Fruit fly (Drosophila melanogaster) whole organism, embryonic: Measurements from ENCODE around the gene CG5171.

Source experiments
- ATbp ChIP-seq: fragments of 200-800 bp; sonication (Bioruptor generic); optimal IDR thresholded peaks from 2 replicates; lab custom pipeline; 2017; ENCODE audit warnings: missing biosample characterization, mild to moderate bottlenecking, missing genetic modification characterization, missing genetic modification reagents
- Asciz ChIP-seq: fragments of 200-800 bp; sonication (Bioruptor generic); optimal IDR thresholded peaks from 2 replicates; lab custom pipeline; 2017; ENCODE audit warnings: missing biosample characterization, mild to moderate bottlenecking, missing genetic modification characterization, missing genetic modification reagents
- Atf3 ChIP-seq: fragments of 200-800 bp; sonication (Bioruptor generic); optimal IDR thresholded peaks from 3 replicates; lab custom pipeline; 2016; ENCODE audit warnings: missing biosample characterization, missing genetic modification characterization
- Awh ChIP-seq: fragments of 200-800 bp; sonication (Bioruptor generic); IDR thresholded peaks from 2 replicates; pipeline ENCODE4, ENCODE4 v1.3.6; 2022; ENCODE audit warnings: missing biosample characterization, missing genetic modification characterization
- CG10267 ChIP-seq: fragments of 200-800 bp; sonication (Bioruptor generic); optimal IDR thresholded peaks from 2 replicates; lab custom pipeline; 2018; ENCODE audit warnings: missing biosample characterization, mild to moderate bottlenecking, missing genetic modification characterization, moderate library complexity
- CG11504 ChIP-seq: fragments of 200-800 bp; sonication (Bioruptor generic); optimal IDR thresholded peaks from 3 replicates; lab custom pipeline; 2019; ENCODE audit warnings: missing biosample characterization, mild to moderate bottlenecking, missing genetic modification characterization, moderate library complexity
- CG12071 ChIP-seq: fragments of 200-800 bp; sonication (Bioruptor generic); optimal IDR thresholded peaks from 3 replicates; lab custom pipeline; 2018; ENCODE audit warnings: missing biosample characterization, mild to moderate bottlenecking, missing genetic modification characterization
- CG12391 ChIP-seq: fragments of 200-800 bp; sonication (Bioruptor generic); optimal IDR thresholded peaks from 3 replicates; lab custom pipeline; 2018; ENCODE audit warnings: missing biosample characterization, mild to moderate bottlenecking, missing genetic modification characterization, moderate library complexity
- CG14050 ChIP-seq: fragments of 200-800 bp; sonication (Bioruptor generic); IDR thresholded peaks from 3 replicates; pipeline ENCODE4 v1.3.6; 2022; ENCODE audit warnings: missing biosample characterization, missing genetic modification characterization
- CG14965 ChIP-seq: fragments of 200-800 bp; sonication (Bioruptor generic); optimal IDR thresholded peaks from 2 replicates; lab custom pipeline; 2016; ENCODE audit warnings: missing biosample characterization, missing genetic modification characterization, borderline replicate concordance
- CG1602 ChIP-seq: fragments of 200-800 bp; sonication (Bioruptor generic); optimal IDR thresholded peaks from 3 replicates; lab custom pipeline; 2016; ENCODE audit warnings: missing biosample characterization, missing genetic modification characterization
- CG17328 ChIP-seq: fragments of 200-800 bp; sonication (Bioruptor generic); IDR thresholded peaks from 2 replicates; pipeline ENCODE4 v1.3.6; 2022; ENCODE audit warnings: missing biosample characterization, missing genetic modification characterization
- CG18599 ChIP-seq: fragments of 200-800 bp; sonication (Bioruptor generic); optimal IDR thresholded peaks from 3 replicates; lab custom pipeline; 2017; ENCODE audit warnings: missing biosample characterization, missing genetic modification characterization, mild to moderate bottlenecking, moderate library complexity, missing genetic modification reagents
- CG2120 ChIP-seq: fragments of 200-800 bp; sonication (Bioruptor generic); optimal IDR thresholded peaks from 3 replicates; lab custom pipeline; 2016; ENCODE audit warnings: missing biosample characterization, missing genetic modification characterization
- CG2202 ChIP-seq: fragments of 200-800 bp; sonication (Bioruptor generic); optimal IDR thresholded peaks from 2 replicates; lab custom pipeline; 2018; ENCODE audit warnings: missing biosample characterization, mild to moderate bottlenecking, missing genetic modification characterization
- CG2889 ChIP-seq: fragments of 200-800 bp; sonication (Bioruptor generic); IDR thresholded peaks from 3 replicates; pipeline ENCODE4 v1.3.6; 2022; ENCODE audit warnings: missing biosample characterization, missing genetic modification characterization
- CG31441 ChIP-seq: fragments of 200-800 bp; sonication (Bioruptor generic); IDR thresholded peaks from 2 replicates; pipeline ENCODE4 v1.3.6; 2022; ENCODE audit warnings: missing biosample characterization, missing genetic modification characterization
- CG33213 ChIP-seq: fragments of 200-800 bp; sonication (Bioruptor generic); optimal IDR thresholded peaks from 3 replicates; lab custom pipeline; 2016; ENCODE audit warnings: missing biosample characterization, missing genetic modification characterization
- CG42726 ChIP-seq: fragments of 200-800 bp; sonication (Bioruptor generic); IDR thresholded peaks from 2 replicates; pipeline ENCODE4 v1.3.6; 2022; ENCODE audit warnings: missing biosample characterization, missing genetic modification characterization; ENCODE audit not compliant: partially characterized antibody
- CG4617 ChIP-seq: fragments of 200-800 bp; sonication (Bioruptor generic); optimal IDR thresholded peaks from 3 replicates; lab custom pipeline; 2016; ENCODE audit warnings: missing biosample characterization, missing genetic modification characterization, borderline replicate concordance
- CG6854 ChIP-seq: fragments of 200-800 bp; sonication (Bioruptor generic); optimal IDR thresholded peaks from 3 replicates; lab custom pipeline; 2017; ENCODE audit warnings: missing biosample characterization, mild to moderate bottlenecking, missing genetic modification characterization
- Dp ChIP-seq: fragments of 200-800 bp; sonication (Bioruptor generic); optimal IDR thresholded peaks from 2 replicates; lab custom pipeline; 2018; ENCODE audit warnings: missing biosample characterization, mild to moderate bottlenecking, missing genetic modification characterization, moderate library complexity
- Ets65A ChIP-seq: fragments of 200-800 bp; sonication (Bioruptor generic); peaks from one replicate; lab custom pipeline; 2016; ENCODE audit warnings: missing biosample characterization, missing genetic modification characterization
- HLHmδ ChIP-seq: fragments of 200-800 bp; sonication (Bioruptor generic); optimal IDR thresholded peaks from 2 replicates; lab custom pipeline; 2018; ENCODE audit warnings: missing biosample characterization, mild to moderate bottlenecking, missing genetic modification characterization, moderate library complexity
- HmgZ ChIP-seq: fragments of 200-800 bp; sonication (Bioruptor generic); optimal IDR thresholded peaks from 2 replicates; lab custom pipeline; 2018; ENCODE audit warnings: missing biosample characterization, mild to moderate bottlenecking, missing genetic modification characterization
- Med ChIP-seq: fragments of 200-800 bp; sonication (Bioruptor generic); peaks from one replicate; lab custom pipeline; 2016; ENCODE audit warnings: missing biosample characterization, missing genetic modification characterization, mild to moderate bottlenecking, inconsistent platforms, moderate library complexity
- Rfx ChIP-seq: fragments of 200-800 bp; sonication (Bioruptor generic); IDR thresholded peaks from 2 replicates; pipeline ENCODE4 v1.3.6; 2022; ENCODE audit warnings: missing biosample characterization, missing genetic modification characterization
- Taf1 ChIP-seq: fragments of 200-800 bp; sonication (Bioruptor generic); IDR thresholded peaks from 2 replicates; pipeline ENCODE4 v1.3.6; 2022; ENCODE audit warnings: missing biosample characterization, missing genetic modification characterization
- Trl ChIP-seq, 3 experiments: fragments of >200 bp in 2 of 3; fragments of 200-800 bp in 1 of 3; sonication (Bioruptor generic) in 1 of 3; optimal IDR thresholded peaks; 2 replicates in 1 of 3; 3 replicates in 2 of 3; lab custom pipeline; 2016 to 2017; ENCODE audit warnings: missing biosample characterization in 1 of 3, missing genetic modification characterization in 1 of 3
- Xrp1 ChIP-seq: fragments of 200-800 bp; sonication (Bioruptor generic); IDR thresholded peaks from 2 replicates; pipeline ENCODE4 v1.3.6; 2022; ENCODE audit warnings: missing biosample characterization, missing genetic modification characterization
- amos ChIP-seq: fragments of 200-800 bp; sonication (Bioruptor generic); IDR thresholded peaks from 2 replicates; pipeline ENCODE4 v1.3.6; 2022; ENCODE audit warnings: missing biosample characterization, missing genetic modification characterization; ENCODE audit not compliant: partially characterized antibody
- da ChIP-seq: fragments of 200-800 bp; sonication (Bioruptor generic); optimal IDR thresholded peaks from 2 replicates; lab custom pipeline; 2016; ENCODE audit warnings: missing biosample characterization, missing genetic modification characterization
- danr ChIP-seq: fragments of 200-800 bp; sonication (Bioruptor generic); IDR thresholded peaks from 2 replicates; pipeline ENCODE4 v1.3.6; 2022; ENCODE audit warnings: missing biosample characterization, missing genetic modification characterization
- gem ChIP-seq: fragments of 200-800 bp; sonication (Bioruptor generic); optimal IDR thresholded peaks from 2 replicates; lab custom pipeline; 2019; ENCODE audit warnings: missing biosample characterization, mild to moderate bottlenecking, missing genetic modification characterization, moderate library complexity
- grau ChIP-seq: fragments of 200-800 bp; optimal IDR thresholded peaks from 3 replicates; lab custom pipeline; 2019; ENCODE audit warnings: missing biosample characterization, mild to moderate bottlenecking, missing genetic modification characterization, moderate library complexity
- ham ChIP-seq: fragments of 200-800 bp; sonication (Bioruptor generic); IDR thresholded peaks from 2 replicates; pipeline ENCODE4 v1.3.6; 2022; ENCODE audit warnings: missing biosample characterization, missing genetic modification characterization
- ind ChIP-seq: fragments of 200-800 bp; sonication (Bioruptor generic); optimal IDR thresholded peaks from 3 replicates; lab custom pipeline; 2016; ENCODE audit warnings: missing biosample characterization, missing genetic modification characterization
- inv ChIP-seq: fragments of 200-800 bp; sonication (Bioruptor generic); IDR thresholded peaks from 2 replicates; pipeline ENCODE4 v1.3.6; 2022; ENCODE audit warnings: missing biosample characterization, missing genetic modification characterization; ENCODE audit not compliant: partially characterized antibody
- mld ChIP-seq: fragments of 200-800 bp; sonication (Bioruptor generic); IDR thresholded peaks from 3 replicates; pipeline ENCODE4 v1.3.6; 2022; ENCODE audit warnings: missing biosample characterization, missing genetic modification characterization; ENCODE audit not compliant: partially characterized antibody
- nom ChIP-seq: fragments of 200-800 bp; sonication (Bioruptor generic); optimal IDR thresholded peaks from 2 replicates; lab custom pipeline; 2017; ENCODE audit warnings: missing biosample characterization, missing genetic modification characterization, mild to moderate bottlenecking, moderate library complexity, missing genetic modification reagents
- onecut ChIP-seq: fragments of 200-800 bp; sonication (Bioruptor generic); IDR thresholded peaks from 2 replicates; pipeline ENCODE4 v1.3.6; 2022; ENCODE audit warnings: missing biosample characterization, missing genetic modification characterization
- pnt ChIP-seq: fragments of 200-800 bp; sonication (Bioruptor generic); optimal IDR thresholded peaks from 3 replicates; lab custom pipeline; 2016; ENCODE audit warnings: missing biosample characterization, missing genetic modification characterization
- pros ChIP-seq: fragments of 200-800 bp; sonication (Bioruptor generic); optimal IDR thresholded peaks from 3 replicates; lab custom pipeline; 2019; ENCODE audit warnings: missing biosample characterization, mild to moderate bottlenecking, missing genetic modification characterization, moderate library complexity
- sens ChIP-seq: fragments of 200-800 bp; sonication (Bioruptor generic); peaks from one replicate; lab custom pipeline; 2016; ENCODE audit warnings: missing biosample characterization, missing genetic modification characterization
- slbo ChIP-seq: fragments of 200-800 bp; sonication (Bioruptor generic); IDR thresholded peaks from 2 replicates; pipeline ENCODE4 v1.3.6; 2022; ENCODE audit warnings: missing biosample characterization, missing genetic modification characterization
- tna ChIP-seq: fragments of 200-800 bp; sonication (Bioruptor generic); IDR thresholded peaks from 2 replicates; pipeline ENCODE4 v1.3.6; 2022; ENCODE audit warnings: missing biosample characterization, missing genetic modification characterization; ENCODE audit not compliant: partially characterized antibody
- vnd ChIP-seq: fragments of 200-800 bp; sonication (Bioruptor generic); IDR thresholded peaks from 3 replicates; pipeline ENCODE4 v1.3.6; 2022; ENCODE audit warnings: missing biosample characterization, missing genetic modification characterization; ENCODE audit not compliant: partially characterized antibody
- vvl ChIP-seq: fragments of 200-800 bp; sonication (Bioruptor generic); IDR thresholded peaks from 2 replicates; pipeline ENCODE4 v1.3.6; 2022; ENCODE audit warnings: missing biosample characterization, missing genetic modification characterization

Gene CG5171

DNA sequence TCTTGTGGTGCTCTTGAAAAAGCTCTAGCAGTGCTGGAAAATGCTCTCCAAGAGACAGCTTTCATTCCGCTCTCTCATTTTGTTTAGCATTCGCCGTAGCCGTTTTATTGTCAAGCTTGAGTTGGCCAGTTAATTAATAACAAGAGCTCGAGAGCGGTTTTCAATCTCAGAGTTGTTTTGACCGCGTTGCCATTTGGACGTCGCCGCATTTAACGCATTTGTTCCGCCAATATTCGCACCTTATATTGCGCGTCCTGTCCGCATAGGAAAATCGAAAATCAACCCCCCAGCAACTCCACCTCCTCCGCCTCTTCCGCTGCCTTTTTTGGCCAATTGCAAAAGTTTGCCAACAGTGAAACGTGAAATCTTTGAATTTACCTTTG, 36.2 kb downstream of the CG5171 start, which contains the start of gene CG5973 (continued):
- TF ChIP-seq da (no peak), CG6854 (GFP tag; lab: Kevin White, UChicago) (no peak), CG18599 (GFP tag; lab: Kevin White, UChicago) (no peak), tna (GFP tag; lab: Robert Waterston, UW) (0 out of 2 replicates have a peak, but pooled peaks have one; percentile 32), Ets65A (GFP tag; lab: Kevin White, UChicago) (no peak), CG14965 (GFP tag; lab: Kevin White, UChicago) (no peak), CG12391 (tag; lab: Kevin White, UChicago) (no peak), Rfx (GFP tag; lab: Robert Waterston, UW) (0 out of 2 replicates have a peak, but pooled peaks have one; percentile 18), inv (GFP tag; lab: Robert Waterston, UW) (no peak), nom (GFP tag; lab: Kevin White, UChicago) (peak; percentile 53), danr (GFP tag; lab: Robert Waterston, UW) (no peak), Asciz (GFP tag; lab: Kevin White, UChicago) (no peak), Med (GFP tag; lab: Kevin White, UChicago) (no peak), vnd (GFP tag; lab: Robert Waterston, UW) (no peak), CG10267 (peak; percentile 8), Trl (optimal IDR thresholded peaks at IDR 0.05; lab: Kevin White, UChicago) (peak; percentile 59 to 76), Trl (GFP tag; optimal IDR thresholded peaks at IDR 0.05; lab: Kevin White, UChicago) (no peak), onecut (GFP tag; lab: Robert Waterston, UW) (peak; percentile 25; the same call in 1 of the 2 replicates), CG17328 (GFP tag; lab: Robert Waterston, UW) (0 out of 2 replicates have a peak, but pooled peaks have one; percentile 9), pnt (GFP tag; lab: Kevin White, UChicago) (no peak), ham (no peak), CG14050 (GFP tag; lab: Robert Waterston, UW) (0 out of 3 replicates have a peak, but pooled peaks have one; percentile 19), CG33213 (GFP tag; lab: Kevin White, UChicago) (no peak), Taf1 (GFP tag; lab: Robert Waterston, UW) (no peak), CG4617 (no peak), HmgZ (tag; lab: Kevin White, UChicago) (no peak), CG12071 (GFP tag; lab: Kevin White, UChicago) (no peak), vvl (peak; percentile 23; the same call in 1 of the 2 replicates), CG2889 (GFP tag; lab: Robert Waterston, UW) (no peak), Atf3 (GFP tag; lab: Kevin White, UChicago) (no peak), mld (GFP tag; lab: Robert Waterston, UW) (no peak), CG42726 (peak; percentile 34; the same call in 1 of the 2 replicates), CG2120 (no peak), CG2202 (no peak), HLHmδ (no peak), amos (GFP tag; lab: Robert Waterston, UW) (peak; percentile 44; the same call in 1 of the 2 replicates), Awh (GFP tag; lab: Robert Waterston, UW) (0 out of 2 replicates have a peak, but pooled peaks have one; percentile 10)

DNA sequence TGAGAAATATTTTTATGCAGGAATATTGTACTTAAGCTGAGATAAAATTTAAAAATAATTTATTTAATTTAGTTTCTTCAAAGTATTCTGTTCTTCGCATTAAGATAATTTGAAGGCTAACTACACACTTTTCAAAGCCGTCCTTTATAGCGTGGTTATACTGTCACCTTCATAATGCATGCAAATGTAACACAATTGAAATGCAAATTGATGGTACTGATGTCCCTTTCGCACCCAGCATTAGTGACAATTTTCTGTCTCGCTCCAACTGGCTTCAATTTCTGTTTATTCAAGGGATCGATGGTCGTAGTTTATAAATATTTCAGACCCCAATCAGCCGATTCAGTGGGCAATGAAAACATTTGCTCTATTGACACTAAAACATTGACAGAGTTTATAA, 37.4 kb downstream of the CG5171 start:
- TF ChIP-seq vvl (peak; percentile 78), Med (GFP tag; lab: Kevin White, UChicago) (peak; percentile 60), sens (peak; percentile 60), CG11504 (tag; lab: Kevin White, UChicago) (peak; percentile 32), gem (peak; percentile 19), CG10267 (no peak), ind (GFP tag; lab: Kevin White, UChicago) (no peak), Dp (GFP tag; lab: Kevin White, UChicago) (no peak), CG31441 (0 out of 2 replicates have a peak, but pooled peaks have one; percentile 21), CG1602 (no peak), slbo (GFP tag; lab: Robert Waterston, UW) (no peak), Xrp1 (GFP tag; lab: Robert Waterston, UW) (0 out of 2 replicates have a peak, but pooled peaks have one; percentile 20), pros (GFP tag; lab: Kevin White, UChicago) (no peak), grau (peak; percentile 50), ATbp (peak; percentile 14)
